Worm (Caenorhabditis elegans): ENCODE measurements around the gene K02D10.2.

Gene K02D10.2

DNA sequence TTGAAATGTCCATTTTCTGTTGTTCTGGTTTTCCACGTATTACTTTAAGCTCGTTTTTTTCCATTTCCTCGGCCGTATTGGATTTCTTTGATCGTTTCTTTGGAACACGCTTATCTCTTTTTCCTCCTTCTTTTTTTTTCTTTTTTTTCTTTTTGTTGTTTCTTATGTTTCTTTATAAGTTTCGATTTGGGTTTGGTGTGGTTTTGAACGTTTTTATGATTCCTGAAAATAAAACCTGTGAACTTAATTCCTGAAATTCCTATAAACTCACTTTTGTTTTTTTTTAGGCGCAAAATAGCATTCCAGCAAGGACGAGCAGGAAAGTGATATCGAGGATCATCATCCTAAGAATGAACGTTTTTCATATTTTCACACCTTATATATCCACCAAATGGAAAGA is at the start of gene K02D10.2:
Gene K02D10.2, minus strand, starts transcription at position 101 of the 400 bp plus-strand sequence.
- TF ChIP-seq nhr-76 (tag; optimal IDR thresholded peaks at IDR 0.05), result no peak
- no peak for TF ChIP-seq nhr-90 (tag; optimal IDR thresholded peaks at IDR 0.05; ENCODE audit: poor library complexity)
- no peak for TF ChIP-seq sup-37 (GFP tag; optimal IDR thresholded peaks at IDR 0.05)
- TF ChIP-seq egl-27 (tag; optimal IDR thresholded peaks at IDR 0.05), result no peak
- no peak for TF ChIP-seq lin-39 (tag; optimal IDR thresholded peaks at IDR 0.05)
- no peak for TF ChIP-seq lin-14 (GFP tag; optimal IDR thresholded peaks at IDR 0.05)
- TF ChIP-seq tbx-2 (tag; optimal IDR thresholded peaks at IDR 0.05), result no peak
- no peak for TF ChIP-seq unc-130 (tag; optimal IDR thresholded peaks at IDR 0.05)
- TF ChIP-seq nhr-85 (tag), result no peak

DNA sequence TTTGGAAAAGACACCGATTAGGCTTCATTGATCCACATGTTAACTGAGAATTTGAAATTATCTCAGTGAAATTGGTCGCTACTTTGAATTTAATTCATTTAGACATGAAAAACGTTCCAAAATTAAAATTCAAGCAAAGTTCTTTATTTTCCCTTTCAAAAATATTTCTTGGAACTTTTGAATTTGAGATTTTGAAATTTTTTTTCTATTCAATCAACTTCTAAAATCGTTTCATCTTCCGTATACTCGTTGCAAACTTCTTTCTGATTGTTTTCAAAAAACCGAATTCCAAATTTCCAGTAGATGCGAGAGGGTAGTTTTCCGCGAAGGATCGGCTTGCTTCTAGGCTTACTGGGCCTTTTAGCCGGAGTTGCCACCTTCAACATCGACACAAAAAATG is 47.5 kb upstream of the K02D10.2 start, which contains the start of gene pat-2:
Gene pat-2, plus strand, starts transcription at position 301 of the 400 bp plus-strand sequence.
- no peak for TF ChIP-seq pax-3 (tag; optimal IDR thresholded peaks at IDR 0.05)
- no peak for TF ChIP-seq unc-86 (tag; optimal IDR thresholded peaks at IDR 0.05)
- no peak for TF ChIP-seq ama-1 (optimal IDR thresholded peaks at IDR 0.05)
- no peak for TF ChIP-seq unc-30 (tag; optimal IDR thresholded peaks at IDR 0.05)
- TF ChIP-seq isw-1 (GFP tag; IDR thresholded peaks at IDR 0.05), result no peak
- TF ChIP-seq nhr-90 (tag; optimal IDR thresholded peaks at IDR 0.05; ENCODE audit: poor library complexity), result no peak
- no peak for TF ChIP-seq sox-4 (tag; optimal IDR thresholded peaks at IDR 0.05)
- no peak for TF ChIP-seq ceh-88 (GFP tag; IDR thresholded peaks at IDR 0.05)
- no peak for TF ChIP-seq egl-13 (tag; optimal IDR thresholded peaks at IDR 0.05)
- no peak for TF ChIP-seq aly-2 (tag; optimal IDR thresholded peaks at IDR 0.05)
- TF ChIP-seq F16B12.6 (tag; optimal IDR thresholded peaks at IDR 0.05), result no peak
- TF ChIP-seq C16A3.4 (tag; optimal IDR thresholded peaks at IDR 0.05), result no peak
- no peak for TF ChIP-seq lir-3 (tag; optimal IDR thresholded peaks at IDR 0.05; ENCODE audit: poor library complexity)
- TF ChIP-seq lin-39 (tag; optimal IDR thresholded peaks at IDR 0.05), result no peak
- no peak for TF ChIP-seq mef-2 (tag; optimal IDR thresholded peaks at IDR 0.05)
- no peak for TF ChIP-seq ceh-82 (tag; optimal IDR thresholded peaks at IDR 0.05)

DNA sequence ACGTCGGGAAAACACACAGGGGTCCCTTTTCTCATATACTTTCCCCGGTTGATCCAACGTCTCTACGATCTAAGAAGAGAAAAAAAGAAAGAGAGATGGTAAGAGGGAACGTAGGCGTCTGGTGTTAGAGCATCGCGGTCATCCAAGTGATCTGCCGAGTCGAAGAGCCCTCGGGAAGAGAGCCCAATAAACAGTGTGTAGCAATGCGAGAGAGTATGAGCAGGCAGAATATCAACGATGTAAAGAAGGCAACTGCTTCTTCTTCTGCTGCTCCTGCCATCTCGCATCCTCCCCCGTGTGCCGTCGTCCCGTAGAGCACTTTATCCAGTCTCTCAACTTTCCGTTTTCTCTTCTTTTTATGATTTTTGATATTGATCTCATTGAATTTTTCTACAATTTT is 44.6 kb upstream of the K02D10.2 start:
- TF ChIP-seq snu-23 (GFP tag; optimal IDR thresholded peaks at IDR 0.05) (peak; percentile 35), nhr-71 (tag; optimal IDR thresholded peaks at IDR 0.05) (peak; percentile 58), fkh-10 (GFP tag; optimal IDR thresholded peaks at IDR 0.05) (no peak), ces-1 (GFP tag; optimal IDR thresholded peaks at IDR 0.05) (no peak), nhr-237 (tag; optimal IDR thresholded peaks at IDR 0.05) (no peak), pax-3 (tag; optimal IDR thresholded peaks at IDR 0.05) (no peak), lin-14 (GFP tag; optimal IDR thresholded peaks at IDR 0.05) (peak; percentile 67), egl-13 (tag; optimal IDR thresholded peaks at IDR 0.05) (no peak), efl-1 (optimal IDR thresholded peaks at IDR 0.05) (peak in 1 of 2 experiments; percentile 15), efl-1 (GFP tag; optimal IDR thresholded peaks at IDR 0.05 in 1 of 2) (peak in 1 of 2 experiments; percentile 89), lin-39 (tag; optimal IDR thresholded peaks at IDR 0.05) (no peak), nhr-85 (tag) (no peak), mep-1 (tag; optimal IDR thresholded peaks at IDR 0.05) (no peak), hlh-4 (tag; optimal IDR thresholded peaks at IDR 0.05) (no peak), nhr-76 (tag; optimal IDR thresholded peaks at IDR 0.05) (no peak), unc-30 (tag; optimal IDR thresholded peaks at IDR 0.05) (no peak), lin-35 (GFP tag; optimal IDR thresholded peaks at IDR 0.05) (peak in 1 of 2 experiments; percentile 25), nhr-20 (tag; optimal IDR thresholded peaks at IDR 0.05) (peak; percentile 15), lsy-2 (tag; optimal IDR thresholded peaks at IDR 0.05) (peak in 1 of 2 experiments; percentile 40), rnt-1 (tag; optimal IDR thresholded peaks at IDR 0.05) (peak; percentile 56), ztf-4 (tag; optimal IDR thresholded peaks at IDR 0.05) (no peak), mef-2 (tag; optimal IDR thresholded peaks at IDR 0.05) (no peak), fkh-8 (tag; optimal IDR thresholded peaks at IDR 0.05) (no peak), dpl-1 (GFP tag; optimal IDR thresholded peaks at IDR 0.05) (no peak), efl-3 (GFP tag; optimal IDR thresholded peaks at IDR 0.05) (no peak), dsc-1 (tag; optimal IDR thresholded peaks at IDR 0.05) (peak; percentile 42), mdl-1 (tag; optimal IDR thresholded peaks at IDR 0.05) (no peak), nhr-47 (tag; optimal IDR thresholded peaks at IDR 0.05) (no peak), unc-130 (tag; optimal IDR thresholded peaks at IDR 0.05) (peak; percentile 36), pag-3 (tag; optimal IDR thresholded peaks at IDR 0.05; ENCODE audit: borderline replicate concordance, insufficient read depth) (peak; percentile 95)
